Worm (Caenorhabditis elegans) whole organism, young adult: ENCODE data around the gene E02C12.10.

Source experiments
- D2030.7 ChIP-seq: fragments of 200-800 bp; sonication (Bioruptor generic); IDR thresholded peaks from 2 replicates; pipeline ENCODE4 v1.3.6; 2022; ENCODE audit warnings: missing genetic modification reagents, missing genetic modification characterization, missing compliant biosample characterization
- F10E7.11 ChIP-seq: sonication (generic microtip); optimal IDR thresholded peaks from 2 replicates; lab custom pipeline; 2017; ENCODE audit warnings: mild to moderate bottlenecking, missing genetic modification characterization, moderate library complexity, missing compliant biosample characterization
- F23B12.7 ChIP-seq: sonication (generic microtip); optimal IDR thresholded peaks from 2 replicates; lab custom pipeline; 2017; ENCODE audit warnings: missing genetic modification characterization, mild to moderate bottlenecking, missing compliant biosample characterization, antibody characterized with exemption, moderate library complexity; ENCODE audit not compliant: insufficient read depth
- F39B2.1 ChIP-seq: fragments of 200-800 bp; sonication (Bioruptor generic); IDR thresholded peaks from 2 replicates; pipeline ENCODE4 v1.3.6; 2022; ENCODE audit warnings: missing genetic modification reagents, missing genetic modification characterization, missing compliant biosample characterization
- F57C9.4 ChIP-seq: sonication (generic microtip); optimal IDR thresholded peaks from 2 replicates; lab custom pipeline; 2017; ENCODE audit warnings: mild to moderate bottlenecking, missing genetic modification characterization, missing compliant biosample characterization
- Y53G8AR.9 ChIP-seq: fragments of 200-800 bp; sonication (Bioruptor generic); conservative IDR thresholded peaks from 2 replicates; pipeline ENCODE4 v1.3.6; 2022; ENCODE audit warnings: missing genetic modification reagents, missing genetic modification characterization, missing compliant biosample characterization
- Y56A3A.18 ChIP-seq: fragments of 200-800 bp; sonication (Bioruptor generic); IDR thresholded peaks from 2 replicates; pipeline ENCODE4 v1.3.6; 2022; ENCODE audit warnings: missing genetic modification reagents, missing genetic modification characterization, missing compliant biosample characterization
- ama-1 ChIP-seq, 3 experiments: fragments of 150-350 bp in 1 of 3; sonication (generic microtip) in 2 of 3; optimal IDR thresholded peaks; 2 replicates each; lab custom pipeline; 2014 to 2018; ENCODE audit warnings: missing biosample characterization in 2 of 3, missing genetic modification characterization in 2 of 3, missing genetic modification reagents in 2 of 3
- athp-1 ChIP-seq: sonication (generic microtip); optimal IDR thresholded peaks from 2 replicates; lab custom pipeline; 2017; ENCODE audit warnings: mild to moderate bottlenecking, missing genetic modification characterization, missing compliant biosample characterization
- bed-1 ChIP-seq: fragments of 200-800 bp; sonication (Bioruptor generic); IDR thresholded peaks from 2 replicates; pipeline ENCODE4 v1.3.6; 2022; ENCODE audit warnings: missing genetic modification reagents, missing genetic modification characterization, missing compliant biosample characterization
- ceh-27 ChIP-seq: fragments of 200-800 bp; sonication (Bioruptor generic); optimal IDR thresholded peaks from 2 replicates; lab custom pipeline; 2018; ENCODE audit warnings: mild to moderate bottlenecking, missing genetic modification characterization, moderate library complexity, missing compliant biosample characterization
- ceh-58 ChIP-seq: fragments of 200-800 bp; sonication (Bioruptor generic); IDR thresholded peaks from 2 replicates; pipeline ENCODE4 v1.3.6; 2022; ENCODE audit warnings: missing genetic modification characterization, missing compliant biosample characterization
- chd-7 ChIP-seq: sonication (generic microtip); optimal IDR thresholded peaks from 2 replicates; lab custom pipeline; 2016; ENCODE audit warnings: mild to moderate bottlenecking, missing genetic modification characterization, moderate library complexity, missing compliant biosample characterization
- dox-1 ChIP-seq: fragments of 200-800 bp; sonication (Bioruptor generic); IDR thresholded peaks from 2 replicates; pipeline ENCODE4 v1.3.6; 2022; ENCODE audit warnings: missing genetic modification reagents, missing genetic modification characterization, missing compliant biosample characterization
- dpff-1 ChIP-seq: sonication (generic microtip); optimal IDR thresholded peaks from 2 replicates; lab custom pipeline; 2017; ENCODE audit warnings: mild to moderate bottlenecking, missing genetic modification characterization, missing compliant biosample characterization
- efl-1 ChIP-seq: fragments of 150-350 bp; optimal IDR thresholded peaks from 2 replicates; lab custom pipeline; 2014; ENCODE audit warnings: missing biosample characterization, missing genetic modification reagents, missing genetic modification characterization
- egrh-3 ChIP-seq: fragments of 200-800 bp; sonication (Bioruptor generic); IDR thresholded peaks from 2 replicates; pipeline ENCODE4 v1.3.6; 2022; ENCODE audit warnings: missing genetic modification reagents, missing genetic modification characterization, missing compliant biosample characterization
- ekl-4 ChIP-seq: fragments of 200-800 bp; sonication (Bioruptor generic); IDR thresholded peaks from 2 replicates; pipeline ENCODE4 v1.3.6; 2022; ENCODE audit warnings: missing genetic modification reagents, missing genetic modification characterization, missing compliant biosample characterization
- lin-26 ChIP-seq: fragments of 200-800 bp; sonication (Bioruptor generic); IDR thresholded peaks from 2 replicates; pipeline ENCODE4 v1.3.6; 2022; ENCODE audit warnings: missing genetic modification reagents, missing genetic modification characterization, missing compliant biosample characterization
- lin-54 ChIP-seq: fragments of 200-800 bp; sonication (Bioruptor generic); optimal IDR thresholded peaks from 2 replicates; lab custom pipeline; 2018; ENCODE audit warnings: mild to moderate bottlenecking, missing genetic modification characterization, missing compliant biosample characterization
- madf-3 ChIP-seq: fragments of 200-800 bp; sonication (Bioruptor generic); IDR thresholded peaks from 2 replicates; pipeline ENCODE4 v1.3.6; 2022; ENCODE audit warnings: missing genetic modification reagents, missing genetic modification characterization, missing compliant biosample characterization
- madf-6 ChIP-seq: fragments of 200-800 bp; sonication (Bioruptor generic); IDR thresholded peaks from 2 replicates; pipeline ENCODE4 v1.3.6; 2022; ENCODE audit warnings: missing genetic modification reagents, missing genetic modification characterization, missing compliant biosample characterization
- mes-4 ChIP-seq: sonication (generic microtip); optimal IDR thresholded peaks from 2 replicates; lab custom pipeline; 2016; ENCODE audit warnings: missing genotype, missing genetic modification characterization, missing compliant biosample characterization
- nfya-1 ChIP-seq: sonication (generic microtip); optimal IDR thresholded peaks from 2 replicates; lab custom pipeline; 2017; ENCODE audit warnings: antibody characterized with exemption, missing compliant biosample characterization, missing genetic modification characterization, borderline replicate concordance; ENCODE audit not compliant: insufficient read depth
- nhr-179 ChIP-seq: sonication (generic microtip); optimal IDR thresholded peaks from 2 replicates; lab custom pipeline; 2016; ENCODE audit warnings: mild to moderate bottlenecking, missing genetic modification characterization, missing compliant biosample characterization
- pbrm-1 ChIP-seq: fragments of 200-800 bp; sonication (Bioruptor generic); IDR thresholded peaks from 2 replicates; pipeline ENCODE4 v1.3.6; 2022; ENCODE audit warnings: missing genetic modification reagents, missing genetic modification characterization, missing compliant biosample characterization
- rec-8 ChIP-seq, 2 experiments: sonication (generic microtip); optimal IDR thresholded peaks; 2 replicates each; lab custom pipeline; 2016; ENCODE audit warnings: mild to moderate bottlenecking in 2 of 2, missing genetic modification characterization in 2 of 2, missing genetic modification reagents in 2 of 2, missing genotype in 2 of 2, missing biosample characterization in 1 of 2, missing compliant biosample characterization in 1 of 2, moderate library complexity in 1 of 2
- repo-1 ChIP-seq: sonication (generic microtip); optimal IDR thresholded peaks from 2 replicates; lab custom pipeline; 2017; ENCODE audit warnings: mild to moderate bottlenecking, missing genetic modification characterization, missing compliant biosample characterization
- sdz-38 ChIP-seq: sonication (generic microtip); optimal IDR thresholded peaks from 2 replicates; lab custom pipeline; 2016; ENCODE audit warnings: missing genotype, missing genetic modification characterization, missing compliant biosample characterization
- snpc-3.4 ChIP-seq: sonication (generic microtip); optimal IDR thresholded peaks from 2 replicates; lab custom pipeline; 2017; ENCODE audit warnings: missing genetic modification characterization, mild to moderate bottlenecking, missing compliant biosample characterization, antibody characterized with exemption, moderate library complexity, missing genotype, missing genetic modification reagents
- somi-1 ChIP-seq: fragments of 200-800 bp; sonication (Bioruptor generic); optimal IDR thresholded peaks from 2 replicates; lab custom pipeline; 2018; ENCODE audit warnings: mild to moderate bottlenecking, missing genetic modification characterization, missing compliant biosample characterization
- sptf-2 ChIP-seq: fragments of 200-800 bp; sonication (Bioruptor generic); optimal IDR thresholded peaks from 2 replicates; lab custom pipeline; 2018; ENCODE audit warnings: mild to moderate bottlenecking, missing genetic modification characterization, missing compliant biosample characterization
- tbp1 ChIP-seq: fragments of 200-800 bp; sonication (Bioruptor generic); optimal IDR thresholded peaks from 2 replicates; lab custom pipeline; 2018; ENCODE audit warnings: mild to moderate bottlenecking, missing genetic modification characterization, missing compliant biosample characterization
- xnd-1 ChIP-seq: sonication (generic microtip); optimal IDR thresholded peaks from 2 replicates; lab custom pipeline; 2016; ENCODE audit warnings: missing genotype, missing genetic modification reagents, missing genetic modification characterization, missing compliant biosample characterization
- zfh-2 ChIP-seq: fragments of 200-800 bp; sonication (Bioruptor generic); conservative IDR thresholded peaks from 2 replicates; pipeline ENCODE4 v1.3.6; 2022; ENCODE audit warnings: missing genetic modification reagents, missing genetic modification characterization, missing compliant biosample characterization

The E02C12.10 gene

ce11 chrV:9343629-9344624 is 34.3 kb downstream of the E02C12.10 start, which contains the start of gene tos-1 (continued):
- TF ChIP-seq F23B12.7 (tag; lab: Kevin White, UChicago) (peak; percentile 91), Y53G8AR.9 (GFP tag; lab: Robert Waterston, UW) (peak; percentile 97), repo-1 (tag; lab: Kevin White, UChicago) (peak; percentile 96), rec-8 (tag; optimal IDR thresholded peaks at IDR 0.05; lab: Kevin White, UChicago) (no peak), mes-4 (tag; lab: Kevin White, UChicago) (no peak), madf-3 (GFP tag; lab: Robert Waterston, UW) (peak; percentile 100), ama-1 (optimal IDR thresholded peaks at IDR 0.05; lab: Kevin White, UChicago) (peak; percentile 99), ama-1 (GFP tag; optimal IDR thresholded peaks at IDR 0.05; lab: Kevin White, UChicago) (no peak), nhr-179 (no peak), dpff-1 (tag; lab: Kevin White, UChicago) (peak; percentile 71), ceh-27 (GFP tag; lab: Kevin White, UChicago) (peak; percentile 95), ceh-58 (0 out of 2 replicates have a peak, but pooled peaks have one; percentile 45), sdz-38 (tag; lab: Kevin White, UChicago) (no peak), F39B2.1 (GFP tag; lab: Robert Waterston, UW) (no peak), lin-54 (GFP tag; lab: Kevin White, UChicago) (peak; percentile 92), athp-1 (tag; lab: Kevin White, UChicago) (peak; percentile 98), Y56A3A.18 (GFP tag; lab: Robert Waterston, UW) (peak; percentile 16; the same call in 1 of the 2 replicates), dox-1 (GFP tag; lab: Robert Waterston, UW) (peak; percentile 95), chd-7 (tag; lab: Kevin White, UChicago) (peak; percentile 98), efl-1 (GFP tag; lab: Kevin White, UChicago) (peak; percentile 36), nfya-1 (no peak), ekl-4 (peak; percentile 97), sptf-2 (GFP tag; lab: Kevin White, UChicago) (no peak), F57C9.4 (peak; percentile 84), egrh-3 (peak; percentile 53; the same call in 1 of the 2 replicates), D2030.7 (peak; percentile 85), snpc-3.4 (tag; lab: Kevin White, UChicago) (peak; percentile 48), lin-26 (GFP tag; lab: Robert Waterston, UW) (peak; percentile 74; the same call in 1 of the 2 replicates), zfh-2 (GFP tag; lab: Robert Waterston, UW) (no peak; the same call in 1 of the 2 replicates), xnd-1 (tag; lab: Kevin White, UChicago) (no peak), madf-6 (GFP tag; lab: Robert Waterston, UW) (peak; percentile 46; the same call in 1 of the 2 replicates), F10E7.11 (tag; lab: Kevin White, UChicago) (peak; percentile 56), pbrm-1 (GFP tag; lab: Robert Waterston, UW) (peak; percentile 98), tbp1 (GFP tag; lab: Kevin White, UChicago) (peak; percentile 84), somi-1 (GFP tag; lab: Kevin White, UChicago) (peak; percentile 98), bed-1 (GFP tag; lab: Robert Waterston, UW) (no peak)
- TF ChIP-seq, all 124 proteins: peak for 91
